Worm (Caenorhabditis elegans): Measurements from ENCODE around the gene fig-1.

ce11 chrV:10931189-10931588 is 49.8 kb downstream of the fig-1 start, which contains the start of gene scvp-1:
- TF ChIP-seq snpc-4 (tag; optimal IDR thresholded peaks at IDR 0.05) (no peak), R02D3.7 (tag; optimal IDR thresholded peaks at IDR 0.05) (no peak), ama-1 (optimal IDR thresholded peaks at IDR 0.05) (no peak), pha-4 (GFP tag; IDR thresholded peaks at IDR 0.05) (no peak), pha-4 (tag; optimal IDR thresholded peaks at IDR 0.05) (no peak), skn-1 (tag; optimal IDR thresholded peaks at IDR 0.05) (no peak), nhr-41 (GFP tag; IDR thresholded peaks at IDR 0.05) (no peak), mdl-1 (tag; optimal IDR thresholded peaks at IDR 0.05) (no peak), hlh-30 (tag; optimal IDR thresholded peaks at IDR 0.05; ENCODE audit: insufficient read depth) (no peak), D1046.2 (GFP tag; IDR thresholded peaks at IDR 0.05) (no peak), nhr-237 (tag; optimal IDR thresholded peaks at IDR 0.05) (no peak), dmd-8 (GFP tag; IDR thresholded peaks at IDR 0.05) (no peak), nhr-25 (tag; optimal IDR thresholded peaks at IDR 0.05; ENCODE audit: borderline replicate concordance, insufficient read depth) (no peak), fkh-10 (GFP tag; optimal IDR thresholded peaks at IDR 0.05) (no peak)

Measured in whole organism, L4 larva.